Worm (Caenorhabditis elegans) whole organism, L4/young adult: ENCODE measurements around the gene sams-3.

ENCODE experiments used
- W03F9.2 ChIP-seq: fragments of 150-350 bp; optimal IDR thresholded peaks from 2 replicates; lab custom pipeline; 2014; ENCODE audit warnings: missing biosample characterization, missing genetic modification characterization
- dao-5 ChIP-seq: sonication (generic microtip); optimal IDR thresholded peaks from 2 replicates; lab custom pipeline; 2016; ENCODE audit warnings: missing genotype, missing genetic modification characterization, moderate library complexity, missing compliant biosample characterization
- him-1 ChIP-seq: sonication (generic microtip); optimal IDR thresholded peaks from 2 replicates; lab custom pipeline; 2016; ENCODE audit warnings: missing genotype, missing genetic modification reagents, missing genetic modification characterization, missing compliant biosample characterization

DNA sequence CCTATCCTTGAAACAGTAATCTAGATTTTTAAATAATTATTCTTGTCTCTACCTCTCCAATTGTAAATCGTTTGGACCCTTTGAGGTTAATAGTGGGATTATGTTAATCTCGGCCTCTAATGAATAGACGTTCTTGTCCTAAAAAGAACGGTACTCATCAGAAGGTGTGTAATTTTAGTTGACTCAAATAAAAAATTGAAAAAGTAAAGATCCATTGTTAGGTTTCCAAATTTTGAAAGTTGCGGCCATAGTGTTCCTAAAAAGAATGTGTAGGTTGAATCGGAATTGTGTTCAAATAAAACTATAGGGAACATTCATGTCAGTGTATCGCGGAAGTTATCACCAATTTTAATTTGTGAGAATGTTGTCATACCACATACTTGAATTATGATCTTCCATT lies 7.2 kb downstream of the sams-3 start:
- TF ChIP-seq him-1 (no peak), dao-5 (no peak), W03F9.2 (tag; lab: Kevin White, UChicago) (no peak)
